Worm (Caenorhabditis elegans) whole organism, young adult: ENCODE measurements around the gene ZK507.1.

Source experiments
- B0019.2 ChIP-seq: fragments of 200-800 bp; sonication (Bioruptor generic); conservative IDR thresholded peaks from 2 replicates; pipeline ENCODE4 v1.3.6; 2022; ENCODE audit warnings: missing genetic modification reagents, missing genetic modification characterization, missing compliant biosample characterization
- C17E4.6 ChIP-seq: fragments of 200-800 bp; sonication (Bioruptor generic); IDR thresholded peaks from 2 replicates; pipeline ENCODE4 v1.3.6; 2022; ENCODE audit warnings: missing genetic modification reagents, missing genetic modification characterization, missing compliant biosample characterization
- F52B5.7 ChIP-seq: sonication (generic microtip); optimal IDR thresholded peaks from 2 replicates; lab custom pipeline; 2016; ENCODE audit warnings: mild to moderate bottlenecking, missing genetic modification characterization, missing compliant biosample characterization
- F57A8.1 ChIP-seq: fragments of 200-800 bp; sonication (Bioruptor generic); optimal IDR thresholded peaks from 2 replicates; lab custom pipeline; 2018; ENCODE audit warnings: mild to moderate bottlenecking, missing genetic modification characterization, moderate library complexity, missing compliant biosample characterization
- K11D2.4 ChIP-seq: fragments of 200-800 bp; sonication (Bioruptor generic); IDR thresholded peaks from 2 replicates; pipeline ENCODE4 v1.3.6; 2022; ENCODE audit warnings: missing genetic modification reagents, missing genetic modification characterization, missing compliant biosample characterization
- K12H6.12 ChIP-seq: fragments of 200-800 bp; sonication (Bioruptor generic); optimal IDR thresholded peaks from 2 replicates; lab custom pipeline; 2018; ENCODE audit warnings: mild to moderate bottlenecking, missing genetic modification characterization, missing compliant biosample characterization
- T07F8.4 ChIP-seq: sonication (generic microtip); optimal IDR thresholded peaks from 2 replicates; lab custom pipeline; 2016; ENCODE audit warnings: mild to moderate bottlenecking, missing genetic modification characterization, moderate library complexity, missing compliant biosample characterization
- Y95B8A.8 ChIP-seq: fragments of 200-800 bp; sonication (Bioruptor generic); IDR thresholded peaks from 2 replicates; pipeline ENCODE4 v1.3.6; 2022; ENCODE audit warnings: missing genetic modification reagents, missing genetic modification characterization, missing compliant biosample characterization
- athp-1 ChIP-seq: sonication (generic microtip); optimal IDR thresholded peaks from 2 replicates; lab custom pipeline; 2017; ENCODE audit warnings: mild to moderate bottlenecking, missing genetic modification characterization, missing compliant biosample characterization
- attf-5 ChIP-seq: fragments of 200-800 bp; sonication (Bioruptor generic); optimal IDR thresholded peaks from 2 replicates; lab custom pipeline; 2018; ENCODE audit warnings: mild to moderate bottlenecking, missing genetic modification characterization, missing compliant biosample characterization
- attf-6 ChIP-seq: fragments of 200-800 bp; sonication (Bioruptor generic); IDR thresholded peaks from 2 replicates; pipeline ENCODE4 v1.3.6; 2022; ENCODE audit warnings: missing genetic modification reagents, missing genetic modification characterization, missing compliant biosample characterization
- bed-1 ChIP-seq: fragments of 200-800 bp; sonication (Bioruptor generic); IDR thresholded peaks from 2 replicates; pipeline ENCODE4 v1.3.6; 2022; ENCODE audit warnings: missing genetic modification reagents, missing genetic modification characterization, missing compliant biosample characterization
- ccch-3 ChIP-seq: fragments of 200-800 bp; sonication (Bioruptor generic); optimal IDR thresholded peaks from 2 replicates; lab custom pipeline; 2018; ENCODE audit warnings: mild to moderate bottlenecking, missing genetic modification characterization, missing compliant biosample characterization
- cebp-2 ChIP-seq: fragments of 200-800 bp; sonication (Bioruptor generic); IDR thresholded peaks from 2 replicates; pipeline ENCODE4 v1.3.6; 2022; ENCODE audit warnings: missing genetic modification characterization, missing compliant biosample characterization
- ceh-100 ChIP-seq: fragments of 200-800 bp; sonication (Bioruptor generic); IDR thresholded peaks from 2 replicates; pipeline ENCODE4 v1.3.6; 2022; ENCODE audit warnings: missing genetic modification reagents, missing genetic modification characterization, missing compliant biosample characterization
- ceh-27 ChIP-seq: fragments of 200-800 bp; sonication (Bioruptor generic); optimal IDR thresholded peaks from 2 replicates; lab custom pipeline; 2018; ENCODE audit warnings: mild to moderate bottlenecking, missing genetic modification characterization, moderate library complexity, missing compliant biosample characterization
- ceh-58 ChIP-seq: fragments of 200-800 bp; sonication (Bioruptor generic); IDR thresholded peaks from 2 replicates; pipeline ENCODE4 v1.3.6; 2022; ENCODE audit warnings: missing genetic modification characterization, missing compliant biosample characterization
- ceh-79 ChIP-seq: sonication (generic microtip); optimal IDR thresholded peaks from 2 replicates; lab custom pipeline; 2017; ENCODE audit warnings: mild to moderate bottlenecking, missing genetic modification characterization, missing compliant biosample characterization
- dox-1 ChIP-seq: fragments of 200-800 bp; sonication (Bioruptor generic); IDR thresholded peaks from 2 replicates; pipeline ENCODE4 v1.3.6; 2022; ENCODE audit warnings: missing genetic modification reagents, missing genetic modification characterization, missing compliant biosample characterization
- egl-18 ChIP-seq: fragments of 200-800 bp; sonication (Bioruptor generic); IDR thresholded peaks from 2 replicates; pipeline ENCODE4 v1.3.6; 2022; ENCODE audit warnings: missing genetic modification reagents, missing genetic modification characterization, missing compliant biosample characterization
- egl-44 ChIP-seq: fragments of 200-800 bp; sonication (Bioruptor generic); IDR thresholded peaks from 2 replicates; pipeline ENCODE4 v1.3.6; 2022; ENCODE audit warnings: missing genetic modification reagents, missing genetic modification characterization, missing compliant biosample characterization
- egrh-3 ChIP-seq: fragments of 200-800 bp; sonication (Bioruptor generic); IDR thresholded peaks from 2 replicates; pipeline ENCODE4 v1.3.6; 2022; ENCODE audit warnings: missing genetic modification reagents, missing genetic modification characterization, missing compliant biosample characterization
- ets-4 ChIP-seq: fragments of 200-800 bp; sonication (Bioruptor generic); optimal IDR thresholded peaks from 2 replicates; lab custom pipeline; 2018; ENCODE audit warnings: mild to moderate bottlenecking, missing genetic modification characterization, missing compliant biosample characterization
- him-1 ChIP-seq: sonication (generic microtip); optimal IDR thresholded peaks from 2 replicates; lab custom pipeline; 2016; ENCODE audit warnings: missing genotype, missing genetic modification reagents, missing genetic modification characterization, missing compliant biosample characterization
- hlh-12 ChIP-seq: sonication (generic microtip); optimal IDR thresholded peaks from 2 replicates; lab custom pipeline; 2016; ENCODE audit warnings: missing genetic modification characterization, missing compliant biosample characterization
- lag-1 ChIP-seq: fragments of 200-800 bp; sonication (Bioruptor generic); IDR thresholded peaks from 2 replicates; pipeline ENCODE4 v1.3.6; 2022; ENCODE audit warnings: missing genetic modification reagents, missing genetic modification characterization, missing compliant biosample characterization
- let-607 ChIP-seq, 2 experiments: fragments of 200-800 bp in 1 of 2; sonication (Bioruptor generic) in 1 of 2; sonication (generic microtip) in 1 of 2; optimal IDR thresholded peaks; 2 replicates each; lab custom pipeline; 2016 to 2018; ENCODE audit warnings: mild to moderate bottlenecking in 2 of 2, missing compliant biosample characterization in 2 of 2, missing genetic modification characterization in 2 of 2, moderate library complexity in 2 of 2, missing genotype in 1 of 2
- lin-26 ChIP-seq: fragments of 200-800 bp; sonication (Bioruptor generic); IDR thresholded peaks from 2 replicates; pipeline ENCODE4 v1.3.6; 2022; ENCODE audit warnings: missing genetic modification reagents, missing genetic modification characterization, missing compliant biosample characterization
- lin-54 ChIP-seq: fragments of 200-800 bp; sonication (Bioruptor generic); optimal IDR thresholded peaks from 2 replicates; lab custom pipeline; 2018; ENCODE audit warnings: mild to moderate bottlenecking, missing genetic modification characterization, missing compliant biosample characterization
- lir-1 ChIP-seq: fragments of 200-800 bp; sonication (Bioruptor generic); conservative IDR thresholded peaks from 2 replicates; pipeline ENCODE4 v1.3.6; 2022; ENCODE audit warnings: missing genetic modification reagents, missing genetic modification characterization, missing compliant biosample characterization
- madf-10 ChIP-seq: sonication (generic microtip); optimal IDR thresholded peaks from 2 replicates; lab custom pipeline; 2016; ENCODE audit warnings: mild to moderate bottlenecking, missing genetic modification characterization, missing compliant biosample characterization
- madf-3 ChIP-seq: fragments of 200-800 bp; sonication (Bioruptor generic); IDR thresholded peaks from 2 replicates; pipeline ENCODE4 v1.3.6; 2022; ENCODE audit warnings: missing genetic modification reagents, missing genetic modification characterization, missing compliant biosample characterization
- mel-28 ChIP-seq: sonication (generic microtip); optimal IDR thresholded peaks from 2 replicates; lab custom pipeline; 2016; ENCODE audit warnings: borderline replicate concordance, mild to moderate bottlenecking, missing genetic modification characterization, missing compliant biosample characterization
- mes-4 ChIP-seq: sonication (generic microtip); optimal IDR thresholded peaks from 2 replicates; lab custom pipeline; 2016; ENCODE audit warnings: missing genotype, missing genetic modification characterization, missing compliant biosample characterization
- mxl-1 ChIP-seq: sonication (generic microtip); optimal IDR thresholded peaks from 2 replicates; lab custom pipeline; 2016; ENCODE audit warnings: missing genetic modification characterization, missing compliant biosample characterization
- nfyb-1 ChIP-seq: fragments of 200-800 bp; sonication (Bioruptor generic); IDR thresholded peaks from 2 replicates; pipeline ENCODE4 v1.3.6; 2022; ENCODE audit warnings: missing genetic modification reagents, missing genetic modification characterization, missing compliant biosample characterization
- nhr-27 ChIP-seq: fragments of 200-800 bp; sonication (Bioruptor generic); optimal IDR thresholded peaks from 2 replicates; lab custom pipeline; 2018; ENCODE audit warnings: mild to moderate bottlenecking, missing genetic modification characterization, moderate library complexity, missing compliant biosample characterization
- nhr-90 ChIP-seq: sonication (generic microtip); optimal IDR thresholded peaks from 2 replicates; lab custom pipeline; 2016; ENCODE audit warnings: missing genotype, mild to moderate bottlenecking, missing genetic modification characterization, missing compliant biosample characterization
- pbrm-1 ChIP-seq: fragments of 200-800 bp; sonication (Bioruptor generic); IDR thresholded peaks from 2 replicates; pipeline ENCODE4 v1.3.6; 2022; ENCODE audit warnings: missing genetic modification reagents, missing genetic modification characterization, missing compliant biosample characterization
- pha-4 ChIP-seq: fragments of 150-350 bp; sonication (generic microtip); optimal IDR thresholded peaks from 2 replicates; lab custom pipeline; 2014; ENCODE audit warnings: missing biosample characterization, missing genetic modification reagents, missing genetic modification characterization
- rcor-1 ChIP-seq: fragments of 200-800 bp; sonication (Bioruptor generic); IDR thresholded peaks from 2 replicates; pipeline ENCODE4 v1.3.6; 2022; ENCODE audit warnings: missing genetic modification reagents, missing genetic modification characterization, missing compliant biosample characterization
- repo-1 ChIP-seq: sonication (generic microtip); optimal IDR thresholded peaks from 2 replicates; lab custom pipeline; 2017; ENCODE audit warnings: mild to moderate bottlenecking, missing genetic modification characterization, missing compliant biosample characterization
- sea-2 ChIP-seq: fragments of 200-800 bp; sonication (Bioruptor generic); IDR thresholded peaks from 2 replicates; pipeline ENCODE4 v1.3.6; 2022; ENCODE audit warnings: missing genetic modification characterization, missing compliant biosample characterization
- snpc-1.3 ChIP-seq: sonication (generic microtip); optimal IDR thresholded peaks from 2 replicates; lab custom pipeline; 2017; ENCODE audit warnings: missing genetic modification characterization, mild to moderate bottlenecking, missing compliant biosample characterization, antibody characterized with exemption, moderate library complexity, missing genotype, missing genetic modification reagents; ENCODE audit not compliant: insufficient read depth
- tbp1 ChIP-seq: fragments of 200-800 bp; sonication (Bioruptor generic); optimal IDR thresholded peaks from 2 replicates; lab custom pipeline; 2018; ENCODE audit warnings: mild to moderate bottlenecking, missing genetic modification characterization, missing compliant biosample characterization
- zfh-2 ChIP-seq: fragments of 200-800 bp; sonication (Bioruptor generic); conservative IDR thresholded peaks from 2 replicates; pipeline ENCODE4 v1.3.6; 2022; ENCODE audit warnings: missing genetic modification reagents, missing genetic modification characterization, missing compliant biosample characterization
- zim-3 ChIP-seq: sonication (generic microtip); optimal IDR thresholded peaks from 2 replicates; lab custom pipeline; 2017; ENCODE audit warnings: mild to moderate bottlenecking, missing genetic modification characterization, moderate library complexity, missing compliant biosample characterization
- ztf-26 ChIP-seq: sonication (generic microtip); optimal IDR thresholded peaks from 2 replicates; lab custom pipeline; 2017; ENCODE audit warnings: missing genetic modification characterization, missing compliant biosample characterization

ZK507.1 gene

ce11 chrIII:9052371-9052978 is 48.6 kb downstream of the ZK507.1 start:
- 0 out of 2 replicates have a peak, but pooled peaks have one; percentile 21 for TF ChIP-seq egl-18 (GFP tag; lab: Robert Waterston, UW)
- TF ChIP-seq ets-4 (GFP tag; lab: Kevin White, UChicago), result peak; percentile 71
- peak; percentile 36 for TF ChIP-seq tbp1 (GFP tag; lab: Kevin White, UChicago)
- TF ChIP-seq zim-3, result no peak
- TF ChIP-seq rcor-1 (GFP tag; lab: Robert Waterston, UW), result peak; percentile 53
- TF ChIP-seq mxl-1 (tag; lab: Kevin White, UChicago), result no peak
- TF ChIP-seq ceh-100 (GFP tag; lab: Robert Waterston, UW), result peak; percentile 59
- TF ChIP-seq him-1 (tag; lab: Kevin White, UChicago), result no peak
- TF ChIP-seq lag-1 (GFP tag; lab: Robert Waterston, UW), result no peak
- TF ChIP-seq egrh-3 (GFP tag; lab: Robert Waterston, UW), result 0 out of 2 replicates have a peak, but pooled peaks have one; percentile 19
- no peak for TF ChIP-seq C17E4.6 (GFP tag; lab: Robert Waterston, UW)
- TF ChIP-seq zfh-2 (GFP tag; lab: Robert Waterston, UW), result peak; percentile 97
- peak; percentile 45 for TF ChIP-seq nhr-90 (tag; lab: Kevin White, UChicago)
- TF ChIP-seq dox-1 (GFP tag; lab: Robert Waterston, UW), result peak; percentile 80
- TF ChIP-seq ccch-3 (GFP tag; lab: Kevin White, UChicago), result no peak
- peak; percentile 81 for TF ChIP-seq nfyb-1
- TF ChIP-seq mes-4 (tag; lab: Kevin White, UChicago), result no peak
- TF ChIP-seq B0019.2, result peak; percentile 59; the same call in 1 of the 2 replicates
- TF ChIP-seq snpc-1.3 (tag; lab: Kevin White, UChicago), result no peak
- no peak for TF ChIP-seq repo-1 (tag; lab: Kevin White, UChicago)
- TF ChIP-seq lin-54 (GFP tag; lab: Kevin White, UChicago), result peak; percentile 49
- TF ChIP-seq lir-1 (GFP tag; lab: Robert Waterston, UW), result no peak
- peak; percentile 21; the same call in 1 of the 2 replicates for TF ChIP-seq Y95B8A.8 (GFP tag; lab: Robert Waterston, UW)
- peak; percentile 68 for TF ChIP-seq attf-5 (GFP tag; lab: Kevin White, UChicago)
- TF ChIP-seq hlh-12, result no peak
- no peak for TF ChIP-seq ceh-58
- no peak for TF ChIP-seq F57A8.1 (GFP tag; lab: Kevin White, UChicago)
- TF ChIP-seq mel-28 (tag; lab: Kevin White, UChicago), result no peak
- peak; percentile 70; the same call in 1 of the 2 replicates for TF ChIP-seq pbrm-1
- TF ChIP-seq madf-10 (tag; lab: Kevin White, UChicago), result no peak
- TF ChIP-seq ceh-79 (tag; lab: Kevin White, UChicago), result peak; percentile 38
- peak; percentile 15 for TF ChIP-seq F52B5.7 (tag; lab: Kevin White, UChicago)
- no peak for TF ChIP-seq egl-44 (GFP tag; lab: Robert Waterston, UW)
- TF ChIP-seq cebp-2 (GFP tag; lab: Robert Waterston, UW), result peak; percentile 68; the same call in 1 of the 2 replicates
- no peak for TF ChIP-seq attf-6 (GFP tag; lab: Robert Waterston, UW)
- TF ChIP-seq nhr-27 (tag; lab: Kevin White, UChicago), result no peak
- TF ChIP-seq let-607 (tag; optimal IDR thresholded peaks at IDR 0.05; lab: Kevin White, UChicago), result peak; percentile 25 to 44
- TF ChIP-seq lin-26 (GFP tag; lab: Robert Waterston, UW), result 0 out of 2 replicates have a peak, but pooled peaks have one; percentile 53
- peak; percentile 71 for TF ChIP-seq K11D2.4 (GFP tag; lab: Robert Waterston, UW)
- no peak for TF ChIP-seq athp-1 (tag; lab: Kevin White, UChicago)
- no peak for TF ChIP-seq sea-2
- no peak for TF ChIP-seq ztf-26 (tag; lab: Kevin White, UChicago)
- no peak for TF ChIP-seq pha-4
- TF ChIP-seq bed-1 (GFP tag; lab: Robert Waterston, UW), result no peak
- no peak for TF ChIP-seq T07F8.4 (tag; lab: Kevin White, UChicago)
- peak; percentile 29 for TF ChIP-seq K12H6.12 (tag; lab: Kevin White, UChicago)
- TF ChIP-seq ceh-27 (GFP tag; lab: Kevin White, UChicago), result peak; percentile 45
- TF ChIP-seq madf-3 (GFP tag; lab: Robert Waterston, UW), result no peak; the same call in 1 of the 2 replicates
